Worm (Caenorhabditis elegans): ENCODE data around the gene str-39.

The str-39 gene

DNA sequence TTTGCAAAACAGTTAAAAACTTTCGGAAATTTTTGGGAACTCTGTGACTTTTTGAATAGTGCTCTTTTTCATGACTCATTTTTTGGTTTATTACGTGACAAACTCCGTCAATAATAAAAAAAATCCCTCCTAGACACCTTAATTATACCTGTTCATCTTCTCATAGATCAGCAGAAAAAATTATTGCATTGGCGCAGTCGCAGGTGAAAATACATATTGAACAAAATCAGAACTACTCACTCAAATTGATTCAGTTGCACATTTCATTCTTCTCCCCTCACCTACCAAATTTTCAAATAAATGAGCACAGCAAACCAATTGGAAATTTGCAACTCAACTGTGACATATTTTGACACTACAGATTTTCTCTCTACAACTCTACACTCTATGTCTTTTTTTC lies 13.3 kb upstream of the str-39 start, which contains the start of gene srh-127:
srh-127 (plus strand) TSS at position 301 of the 400 bp plus-strand sequence.
- TF ChIP-seq ceh-22 (tag; optimal IDR thresholded peaks at IDR 0.05) = no peak
- no peak for TF ChIP-seq ets-4 (tag; optimal IDR thresholded peaks at IDR 0.05)
- TF ChIP-seq pat-9 (tag; optimal IDR thresholded peaks at IDR 0.05) = no peak
- TF ChIP-seq dmd-4 (tag; optimal IDR thresholded peaks at IDR 0.05; ENCODE audit: borderline replicate concordance) = no peak
- TF ChIP-seq mec-3 (tag; optimal IDR thresholded peaks at IDR 0.05; ENCODE audit: borderline replicate concordance) = no peak
- TF ChIP-seq tbx-7 (tag; optimal IDR thresholded peaks at IDR 0.05) = no peak
- no peak for TF ChIP-seq unc-42 (tag; optimal IDR thresholded peaks at IDR 0.05)

DNA sequence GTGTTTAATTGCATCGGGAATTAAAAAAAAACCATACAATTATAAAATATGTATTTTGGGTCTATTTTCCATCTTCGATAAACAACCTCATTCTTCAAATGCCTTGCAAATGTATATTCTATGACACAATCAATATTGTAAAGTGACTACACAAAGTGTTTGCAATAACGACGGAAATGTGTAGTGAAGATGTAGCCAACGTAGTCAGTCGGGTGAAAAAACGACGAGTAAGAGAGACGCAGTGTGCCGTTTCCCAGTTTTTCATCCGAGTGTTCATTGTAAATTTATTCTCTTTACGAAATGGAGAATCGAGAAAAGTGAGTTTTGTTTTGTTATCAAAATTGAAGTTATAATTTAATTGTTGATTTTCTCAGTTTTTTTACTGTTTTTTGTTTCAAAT lies 12.2 kb upstream of the str-39 start, which contains the start of gene F37B4.15:
F37B4.15 (plus strand) TSS at position 301 of the 400 bp plus-strand sequence.
- no peak for TF ChIP-seq ceh-34 (tag; optimal IDR thresholded peaks at IDR 0.05)
- TF ChIP-seq elt-4 (tag; optimal IDR thresholded peaks at IDR 0.05) = no peak
- TF ChIP-seq pha-2 (tag; optimal IDR thresholded peaks at IDR 0.05) = no peak
- no peak for TF ChIP-seq dve-1 (tag; optimal IDR thresholded peaks at IDR 0.05)
- no peak for TF ChIP-seq C08G9.2 (tag; optimal IDR thresholded peaks at IDR 0.05)
- no peak for TF ChIP-seq ceh-18 (tag; optimal IDR thresholded peaks at IDR 0.05)
- TF ChIP-seq pat-9 (tag; optimal IDR thresholded peaks at IDR 0.05) = no peak
- no peak for TF ChIP-seq fax-1 (tag; optimal IDR thresholded peaks at IDR 0.05)
- no peak for TF ChIP-seq unc-42 (tag; optimal IDR thresholded peaks at IDR 0.05)

DNA sequence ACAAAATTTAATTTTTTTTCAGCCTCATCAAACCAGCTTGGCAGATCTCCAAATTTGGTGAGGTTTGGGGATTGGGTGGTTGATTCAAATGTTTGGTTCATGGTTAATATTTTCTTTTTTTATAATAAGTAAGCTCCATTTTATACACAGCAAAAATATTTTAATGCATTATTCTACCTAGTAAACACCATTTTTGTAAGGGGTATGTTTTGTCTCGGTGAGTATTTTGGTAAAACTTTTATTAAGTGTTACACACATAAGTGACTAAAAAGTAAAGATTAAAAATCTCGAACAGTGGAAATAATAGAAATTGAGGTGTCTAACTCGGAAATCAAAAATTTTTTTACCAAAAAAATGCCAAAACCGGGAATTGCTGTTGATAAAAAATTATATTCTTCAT lies 9.0 kb upstream of the str-39 start, which contains the start of gene srw-4:
srw-4 (minus strand) TSS at position 101 of the 400 bp plus-strand sequence.
- TF ChIP-seq F13H6.1 (tag; optimal IDR thresholded peaks at IDR 0.05) (no peak), ets-4 (tag; optimal IDR thresholded peaks at IDR 0.05) (no peak), ztf-16 (tag; optimal IDR thresholded peaks at IDR 0.05) (no peak), eyg-1 (tag; optimal IDR thresholded peaks at IDR 0.05) (no peak), lin-11 (tag; optimal IDR thresholded peaks at IDR 0.05) (no peak), madf-2 (tag; optimal IDR thresholded peaks at IDR 0.05) (no peak), unc-55 (GFP tag; optimal IDR thresholded peaks at IDR 0.05) (no peak), sox-2 (GFP tag; IDR thresholded peaks at IDR 0.05) (no peak), hlh-30 (tag; optimal IDR thresholded peaks at IDR 0.05; ENCODE audit: insufficient read depth) (no peak), pag-3 (tag; optimal IDR thresholded peaks at IDR 0.05; ENCODE audit: borderline replicate concordance) (no peak)

DNA sequence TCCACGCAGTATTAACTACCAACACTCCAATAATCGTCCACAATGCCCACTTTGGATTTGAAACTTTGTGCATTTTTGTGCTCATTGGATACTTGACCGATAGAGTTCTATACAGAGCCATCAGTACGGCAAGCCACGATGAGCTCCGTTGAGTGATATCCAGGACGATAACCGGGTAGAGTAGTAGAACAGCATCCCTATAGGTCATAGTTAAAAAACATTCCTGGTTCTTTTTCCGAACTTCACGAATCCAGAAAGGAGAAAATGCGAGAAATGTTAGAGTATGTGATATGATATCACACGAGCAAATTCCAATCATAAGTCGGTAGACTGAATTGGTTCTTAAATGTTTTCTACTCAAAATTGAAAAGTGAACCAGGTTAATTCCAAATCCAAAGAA lies 8.6 kb upstream of the str-39 start:
- no peak for TF ChIP-seq mec-3 (tag; optimal IDR thresholded peaks at IDR 0.05; ENCODE audit: borderline replicate concordance)
- TF ChIP-seq syd-9 (tag; optimal IDR thresholded peaks at IDR 0.05) = no peak
- no peak for TF ChIP-seq ceh-9 (tag; optimal IDR thresholded peaks at IDR 0.05)
- no peak for TF ChIP-seq nhr-232 (tag; optimal IDR thresholded peaks at IDR 0.05)
- no peak for TF ChIP-seq pqm-1 (tag; optimal IDR thresholded peaks at IDR 0.05)
- no peak for TF ChIP-seq zip-5 (tag; optimal IDR thresholded peaks at IDR 0.05)
- TF ChIP-seq ref-2 (tag; optimal IDR thresholded peaks at IDR 0.05) = no peak
- TF ChIP-seq elt-4 (tag; optimal IDR thresholded peaks at IDR 0.05) = no peak
- no peak for TF ChIP-seq ceh-22 (tag; optimal IDR thresholded peaks at IDR 0.05)
- no peak for TF ChIP-seq lim-6 (tag; optimal IDR thresholded peaks at IDR 0.05)
- TF ChIP-seq odd-2 (tag; optimal IDR thresholded peaks at IDR 0.05) = no peak
- TF ChIP-seq gmeb-2 (tag; optimal IDR thresholded peaks at IDR 0.05) = no peak

DNA sequence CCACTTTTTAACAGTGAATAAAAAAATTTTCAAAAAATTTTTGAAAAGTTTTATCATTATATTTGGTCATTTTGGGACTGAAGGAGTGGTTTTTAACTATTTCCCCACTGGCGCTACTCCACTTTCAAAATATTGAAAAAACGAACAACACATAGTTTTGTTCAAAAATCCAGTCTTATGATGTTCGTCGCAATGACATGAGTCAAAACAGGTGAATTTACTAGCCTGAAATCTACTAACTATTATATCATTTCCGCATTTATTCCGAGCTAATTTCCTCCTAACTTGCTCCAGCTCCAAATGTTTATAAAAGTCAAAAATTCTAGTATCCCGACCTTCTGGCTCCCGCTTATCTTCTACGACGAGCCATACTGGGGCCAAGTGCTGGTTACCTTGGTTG lies 4.7 kb upstream of the str-39 start, which contains the start of gene sre-24:
sre-24 (plus strand) TSS at position 301 of the 400 bp plus-strand sequence.
- no peak for TF ChIP-seq unc-3 (GFP tag; conservative IDR thresholded peaks at IDR 0.05)
- no peak for TF ChIP-seq unc-3 (tag; optimal IDR thresholded peaks at IDR 0.05)
- no peak for TF ChIP-seq hlh-15 (tag; optimal IDR thresholded peaks at IDR 0.05)
- TF ChIP-seq gmeb-2 (tag; optimal IDR thresholded peaks at IDR 0.05) = no peak
- no peak for TF ChIP-seq hlh-13 (GFP tag; optimal IDR thresholded peaks at IDR 0.05)
